Fruit fly (Drosophila melanogaster): Measurements from ENCODE around the gene CG12496.

Gene CG12496

dm6 chrX:2365405-2365804 lies 45.3 kb downstream of the CG12496 start (continued):
- TF ChIP-seq topi (GFP tag; optimal IDR thresholded peaks at IDR 0.05): peak; percentile 77
- peak; percentile 63 for TF ChIP-seq Lpt (GFP tag; optimal IDR thresholded peaks at IDR 0.05)
- peak; percentile 30 for TF ChIP-seq fd59A (GFP tag; optimal IDR thresholded peaks at IDR 0.05)
- peak; percentile 43 for TF ChIP-seq Sox15 (GFP tag; optimal IDR thresholded peaks at IDR 0.05)
- no peak for TF ChIP-seq vri (GFP tag; optimal IDR thresholded peaks at IDR 0.05)
- TF ChIP-seq CG3032 (tag; optimal IDR thresholded peaks at IDR 0.05): peak; percentile 14
- peak; percentile 78 for TF ChIP-seq Met (GFP tag; optimal IDR thresholded peaks at IDR 0.05)
- peak; percentile 63 for TF ChIP-seq CG8632 (GFP tag; optimal IDR thresholded peaks at IDR 0.05)
- TF ChIP-seq CG6163 (GFP tag; IDR thresholded peaks at IDR 0.05): peak; percentile 51; the same call in 2 of the 3 replicates
- peak; percentile 73 for TF ChIP-seq lz (GFP tag; optimal IDR thresholded peaks at IDR 0.05)
- TF ChIP-seq CG6276 (GFP tag; optimal IDR thresholded peaks at IDR 0.05): peak; percentile 78
- no peak for TF ChIP-seq CG9139 (GFP tag; optimal IDR thresholded peaks at IDR 0.05)
- peak; percentile 90 for TF ChIP-seq svp (GFP tag)
- TF ChIP-seq CG11902 (GFP tag; optimal IDR thresholded peaks at IDR 0.05): peak; percentile 32
- TF ChIP-seq net (GFP tag; optimal IDR thresholded peaks at IDR 0.05): peak; percentile 64
- TF ChIP-seq achi (GFP tag; optimal IDR thresholded peaks at IDR 0.05): peak; percentile 80
- peak; percentile 14 for TF ChIP-seq CG16779 (tag; optimal IDR thresholded peaks at IDR 0.05)
- peak; percentile 67 for TF ChIP-seq dac (GFP tag; optimal IDR thresholded peaks at IDR 0.05)
- TF ChIP-seq Ets21C (GFP tag; optimal IDR thresholded peaks at IDR 0.05): peak; percentile 53
- peak; percentile 90 for TF ChIP-seq CG32006 (GFP tag; optimal IDR thresholded peaks at IDR 0.05)
- peak in 1 of 2 experiments; percentile 26 for TF ChIP-seq ss (GFP tag; optimal IDR thresholded peaks at IDR 0.05)
- TF ChIP-seq dsx (GFP tag; optimal IDR thresholded peaks at IDR 0.05; ENCODE audit: poor library complexity, severe bottlenecking): no peak
- TF ChIP-seq CG11294 (GFP tag; IDR thresholded peaks at IDR 0.05): peak; percentile 47; the same call in 1 of the 2 replicates

dm6 chrX:2363733-2364132 lies 47.0 kb downstream of the CG12496 start:
- TF ChIP-seq CG15336 (GFP tag; IDR thresholded peaks at IDR 0.05) (no peak), Blimp-1 (GFP tag; optimal IDR thresholded peaks at IDR 0.05) (peak; percentile 75)

- TF ChIP-seq OdsH (GFP tag; optimal IDR thresholded peaks at IDR 0.05): no peak
- no peak for TF ChIP-seq CG8632 (GFP tag; optimal IDR thresholded peaks at IDR 0.05)
Observed at dm6 chrX:2362414-2362813, 48.3 kb downstream of the CG12496 start.

dm6 chrX:2360992-2361391 lies 49.7 kb downstream of the CG12496 start:
- TF ChIP-seq Hr4 (GFP tag; optimal IDR thresholded peaks at IDR 0.05) (no peak), CG4318 (GFP tag; optimal IDR thresholded peaks at IDR 0.05) (no peak), Eip78C (GFP tag) (peak; percentile 24), dsx (GFP tag; optimal IDR thresholded peaks at IDR 0.05; ENCODE audit: poor library complexity, severe bottlenecking) (no peak), CG10631 (GFP tag; optimal IDR thresholded peaks at IDR 0.05) (no peak), Sox14 (GFP tag; optimal IDR thresholded peaks at IDR 0.05) (no peak), acj6 (GFP tag; optimal IDR thresholded peaks at IDR 0.05) (no peak), Ets96B (tag; optimal IDR thresholded peaks at IDR 0.05) (no peak), Eip93F (GFP tag; optimal IDR thresholded peaks at IDR 0.05) (no peak), CG3919 (GFP tag; optimal IDR thresholded peaks at IDR 0.05) (no peak), Eip75B (GFP tag; optimal IDR thresholded peaks at IDR 0.05) (peak; percentile 38), dac (GFP tag; optimal IDR thresholded peaks at IDR 0.05) (no peak), CG6808 (GFP tag; optimal IDR thresholded peaks at IDR 0.05) (no peak), spab (GFP tag; optimal IDR thresholded peaks at IDR 0.05) (no peak), CG1621 (tag; optimal IDR thresholded peaks at IDR 0.05) (no peak), CG7368 (GFP tag; optimal IDR thresholded peaks at IDR 0.05) (no peak), CG10669 (GFP tag; optimal IDR thresholded peaks at IDR 0.05) (no peak), fd59A (GFP tag; optimal IDR thresholded peaks at IDR 0.05) (no peak), net (GFP tag; optimal IDR thresholded peaks at IDR 0.05) (no peak), CG6854 (GFP tag; optimal IDR thresholded peaks at IDR 0.05) (peak; percentile 74), pdm3 (GFP tag; optimal IDR thresholded peaks at IDR 0.05) (no peak), Ets21C (GFP tag; optimal IDR thresholded peaks at IDR 0.05) (no peak), esn (GFP tag; optimal IDR thresholded peaks at IDR 0.05) (no peak), topi (GFP tag; optimal IDR thresholded peaks at IDR 0.05) (no peak), CG32006 (GFP tag; optimal IDR thresholded peaks at IDR 0.05) (no peak), Smox (GFP tag; optimal IDR thresholded peaks at IDR 0.05) (no peak), vri (GFP tag; optimal IDR thresholded peaks at IDR 0.05) (peak; percentile 33), Met (GFP tag; optimal IDR thresholded peaks at IDR 0.05) (no peak), Lpt (GFP tag; optimal IDR thresholded peaks at IDR 0.05) (no peak), CG11762 (GFP tag; optimal IDR thresholded peaks at IDR 0.05; ENCODE audit: insufficient read depth) (no peak)

Data from whole organism, prepupa.